Fruit fly (Drosophila melanogaster) Kc167 (cell line): Measurements from ENCODE around the gene Noc2.

ENCODE experiments used
- Myc ChIP-seq: fragments of >200 bp; optimal IDR thresholded peaks from 2 replicates; lab custom pipeline; 2017; ENCODE audit warnings: missing external identifiers
- Sin3A ChIP-seq: fragments of >200 bp; optimal IDR thresholded peaks from 2 replicates; lab custom pipeline; 2018; ENCODE audit warnings: missing external identifiers
- h ChIP-seq: fragments of >200 bp; optimal IDR thresholded peaks from 3 replicates; lab custom pipeline; 2018; ENCODE audit warnings: missing external identifiers
- insv ChIP-seq: fragments of >200 bp; optimal IDR thresholded peaks from 3 replicates; lab custom pipeline; 2018; ENCODE audit warnings: missing external identifiers
- psq ChIP-seq: fragments of >200 bp; optimal IDR thresholded peaks from 2 replicates; lab custom pipeline; 2017; ENCODE audit warnings: missing external identifiers
- ttk ChIP-seq: sonication (Bioruptor generic); optimal IDR thresholded peaks from 2 replicates; lab custom pipeline; 2017; ENCODE audit warnings: missing external identifiers

DNA sequence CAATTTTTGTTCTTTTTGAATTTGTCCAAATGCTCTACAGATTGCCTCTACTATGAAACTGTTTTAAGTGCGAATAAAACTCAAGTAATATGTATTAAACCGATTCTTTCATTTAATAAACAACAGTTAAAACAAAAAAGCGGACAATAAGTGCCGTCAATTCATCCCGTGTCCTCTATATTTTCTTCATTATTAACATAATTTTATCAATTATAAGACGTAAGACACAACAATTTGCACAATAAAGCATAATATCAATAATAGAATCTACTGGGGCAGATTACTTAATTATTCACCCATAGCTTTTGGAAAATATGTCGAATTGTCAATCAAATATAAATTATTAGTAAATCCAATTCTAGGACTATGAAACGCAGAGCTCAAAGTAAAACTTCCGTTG lies 9.5 kb downstream of the Noc2 start, which contains the start of gene CG31627:
- TF ChIP-seq psq (lab: Kevin White, UChicago) (no peak), Myc (lab: Kevin White, UChicago) (no peak), Sin3A (lab: Kevin White, UChicago) (no peak), ttk (lab: Kevin White, UChicago) (no peak), h (lab: Kevin White, UChicago) (no peak), insv (lab: Kevin White, UChicago) (no peak)
